Fruit fly (Drosophila melanogaster) whole organism, embryonic: ENCODE measurements around the gene CG13247.

Experiments
- Atf-2 ChIP-seq: fragments of 200-800 bp; sonication (Bioruptor generic); optimal IDR thresholded peaks from 2 replicates; lab custom pipeline; 2016; ENCODE audit warnings: missing biosample characterization, missing genetic modification characterization
- Bteb2 ChIP-seq: fragments of 200-800 bp; sonication (Bioruptor generic); optimal IDR thresholded peaks from 2 replicates; lab custom pipeline; 2016; ENCODE audit warnings: missing biosample characterization, missing genetic modification characterization
- CG11504 ChIP-seq: fragments of 200-800 bp; sonication (Bioruptor generic); optimal IDR thresholded peaks from 3 replicates; lab custom pipeline; 2019; ENCODE audit warnings: missing biosample characterization, mild to moderate bottlenecking, missing genetic modification characterization, moderate library complexity
- CG11696 ChIP-seq: fragments of 200-800 bp; sonication (Bioruptor generic); IDR thresholded peaks from 2 replicates; pipeline ENCODE4 v1.3.6; 2022; ENCODE audit warnings: missing biosample characterization, missing genetic modification characterization
- CG13624 ChIP-seq: fragments of 200-800 bp; sonication (Bioruptor generic); optimal IDR thresholded peaks from 2 replicates; lab custom pipeline; 2016; ENCODE audit warnings: missing biosample characterization, missing genetic modification characterization
- CG17385 ChIP-seq: fragments of 200-800 bp; sonication (Bioruptor generic); optimal IDR thresholded peaks from 3 replicates; lab custom pipeline; 2018; ENCODE audit warnings: missing biosample characterization, mild to moderate bottlenecking, missing genetic modification characterization
- CG17612 ChIP-seq: fragments of 200-800 bp; sonication (Bioruptor generic); IDR thresholded peaks from 2 replicates; pipeline ENCODE4 v1.3.6; 2022; ENCODE audit warnings: missing biosample characterization, missing genetic modification characterization
- CG17829 ChIP-seq: fragments of 200-800 bp; optimal IDR thresholded peaks from 2 replicates; lab custom pipeline; 2019; ENCODE audit warnings: missing biosample characterization, mild to moderate bottlenecking, missing genetic modification characterization, moderate library complexity
- CG17912 ChIP-seq: fragments of 200-800 bp; sonication (Bioruptor generic); optimal IDR thresholded peaks from 2 replicates; lab custom pipeline; 2018; ENCODE audit warnings: missing biosample characterization, mild to moderate bottlenecking, missing genetic modification characterization
- CG31441 ChIP-seq: fragments of 200-800 bp; sonication (Bioruptor generic); IDR thresholded peaks from 2 replicates; pipeline ENCODE4 v1.3.6; 2022; ENCODE audit warnings: missing biosample characterization, missing genetic modification characterization
- CG33213 ChIP-seq: fragments of 200-800 bp; sonication (Bioruptor generic); optimal IDR thresholded peaks from 3 replicates; lab custom pipeline; 2016; ENCODE audit warnings: missing biosample characterization, missing genetic modification characterization
- CG4424 ChIP-seq: fragments of 200-800 bp; sonication (Bioruptor generic); optimal IDR thresholded peaks from 3 replicates; lab custom pipeline; 2016; ENCODE audit warnings: missing biosample characterization, missing genetic modification characterization
- CG6175 ChIP-seq: fragments of 200-800 bp; sonication (Bioruptor generic); IDR thresholded peaks from 3 replicates; pipeline ENCODE4 v1.3.6; 2022; ENCODE audit warnings: missing biosample characterization, missing genetic modification characterization
- CG7786 ChIP-seq: fragments of 200-800 bp; sonication (Bioruptor generic); optimal IDR thresholded peaks from 2 replicates; lab custom pipeline; 2016; ENCODE audit warnings: missing biosample characterization, missing genetic modification characterization
- CG7839 ChIP-seq: fragments of 200-800 bp; sonication (Bioruptor generic); optimal IDR thresholded peaks from 3 replicates; lab custom pipeline; 2018; ENCODE audit warnings: missing biosample characterization, mild to moderate bottlenecking, missing genetic modification characterization, moderate library complexity
- CG8944 ChIP-seq: fragments of 200-800 bp; sonication (Bioruptor generic); optimal IDR thresholded peaks from 3 replicates; lab custom pipeline; 2016; ENCODE audit warnings: missing biosample characterization, missing genetic modification characterization
- CkIIα-i1 ChIP-seq: fragments of 200-800 bp; sonication (Bioruptor generic); IDR thresholded peaks from 2 replicates; pipeline ENCODE4 v1.3.6; 2022; ENCODE audit warnings: missing biosample characterization, missing genetic modification characterization
- Deaf1 ChIP-seq: fragments of 200-800 bp; optimal IDR thresholded peaks from 3 replicates; lab custom pipeline; 2019; ENCODE audit warnings: missing biosample characterization, mild to moderate bottlenecking, missing genetic modification characterization, moderate library complexity
- Eip74EF ChIP-seq, 2 experiments: fragments of 200-800 bp in 1 of 2; fragments of >200 bp in 1 of 2; sonication (Bioruptor generic) in 1 of 2; optimal IDR thresholded peaks; 2 replicates each; lab custom pipeline; 2017 to 2019; ENCODE audit warnings: missing biosample characterization in 2 of 2, missing genetic modification characterization in 2 of 2, mild to moderate bottlenecking in 1 of 2, moderate library complexity in 1 of 2
- Fer2 ChIP-seq: fragments of 200-800 bp; sonication (Bioruptor generic); optimal IDR thresholded peaks from 2 replicates; lab custom pipeline; 2018; ENCODE audit warnings: missing biosample characterization, mild to moderate bottlenecking, missing genetic modification characterization, moderate library complexity
- MBD-R2 ChIP-seq: fragments of 200-800 bp; sonication (Bioruptor generic); IDR thresholded peaks from 2 replicates; pipeline ENCODE4 v1.3.6; 2022; ENCODE audit warnings: missing biosample characterization, missing genetic modification characterization
- MESR4 ChIP-seq: fragments of 200-800 bp; sonication (Bioruptor generic); optimal IDR thresholded peaks from 2 replicates; lab custom pipeline; 2018; ENCODE audit warnings: missing biosample characterization, mild to moderate bottlenecking, missing genetic modification characterization, moderate library complexity
- Max ChIP-seq: fragments of 200-800 bp; sonication (Bioruptor generic); optimal IDR thresholded peaks from 2 replicates; lab custom pipeline; 2016; ENCODE audit warnings: missing biosample characterization, mild to moderate bottlenecking, missing genetic modification characterization
- Med ChIP-seq: fragments of 200-800 bp; sonication (Bioruptor generic); peaks from one replicate; lab custom pipeline; 2016; ENCODE audit warnings: missing biosample characterization, missing genetic modification characterization, mild to moderate bottlenecking, inconsistent platforms, moderate library complexity
- Nf-YB ChIP-seq: fragments of 200-800 bp; sonication (Bioruptor generic); optimal IDR thresholded peaks from 3 replicates; lab custom pipeline; 2019; ENCODE audit warnings: missing biosample characterization, mild to moderate bottlenecking, missing genetic modification characterization, moderate library complexity
- Side ChIP-seq: fragments of 200-800 bp; sonication (Bioruptor generic); optimal IDR thresholded peaks from 2 replicates; lab custom pipeline; 2016; ENCODE audit warnings: missing biosample characterization, missing genetic modification characterization
- Spps ChIP-seq: fragments of 200-800 bp; sonication (Bioruptor generic); optimal IDR thresholded peaks from 2 replicates; lab custom pipeline; 2018; ENCODE audit warnings: missing biosample characterization, mild to moderate bottlenecking, missing genetic modification characterization
- ara ChIP-seq: fragments of 200-800 bp; sonication (Bioruptor generic); IDR thresholded peaks from 2 replicates; pipeline ENCODE4 v1.3.6; 2022; ENCODE audit warnings: missing biosample characterization, missing genetic modification characterization
- az2 ChIP-seq: fragments of 200-800 bp; sonication (Bioruptor generic); optimal IDR thresholded peaks from 3 replicates; lab custom pipeline; 2016; ENCODE audit warnings: missing biosample characterization, missing genetic modification characterization
- bab2 ChIP-seq: fragments of 200-800 bp; sonication (Bioruptor generic); optimal IDR thresholded peaks from 2 replicates; lab custom pipeline; 2016; ENCODE audit warnings: missing biosample characterization, missing genetic modification characterization
- crc ChIP-seq: fragments of 200-800 bp; sonication (Bioruptor generic); optimal IDR thresholded peaks from 2 replicates; lab custom pipeline; 2016; ENCODE audit warnings: missing biosample characterization, missing genetic modification characterization
- danr ChIP-seq: fragments of 200-800 bp; sonication (Bioruptor generic); IDR thresholded peaks from 2 replicates; pipeline ENCODE4 v1.3.6; 2022; ENCODE audit warnings: missing biosample characterization, missing genetic modification characterization
- dati ChIP-seq: fragments of 200-800 bp; sonication (Bioruptor generic); IDR thresholded peaks from 2 replicates; pipeline ENCODE4 v1.3.6; 2022; ENCODE audit warnings: missing biosample characterization, missing genetic modification characterization
- ewg ChIP-seq: fragments of 200-800 bp; sonication (Bioruptor generic); optimal IDR thresholded peaks from 3 replicates; lab custom pipeline; 2017; ENCODE audit warnings: mild to moderate bottlenecking, missing biosample characterization, missing genetic modification reagents, missing genetic modification characterization
- gfzf ChIP-seq: fragments of 200-800 bp; sonication (Bioruptor generic); optimal IDR thresholded peaks from 2 replicates; lab custom pipeline; 2016; ENCODE audit warnings: missing biosample characterization, mild to moderate bottlenecking, missing genetic modification characterization, moderate library complexity
- gt ChIP-seq: fragments of 200-800 bp; sonication (Bioruptor generic); IDR thresholded peaks from 2 replicates; pipeline ENCODE4 v1.3.6; 2022; ENCODE audit warnings: missing biosample characterization, missing genetic modification characterization
- hkb ChIP-seq, 2 experiments: fragments of 200-800 bp in 1 of 2; fragments of >200 bp in 1 of 2; sonication (Bioruptor generic) in 1 of 2; IDR thresholded peaks in 1 of 2; optimal IDR thresholded peaks in 1 of 2; 2 replicates each; pipeline versions ENCODE4 v1.3.6 to Lab custom; 2017 to 2022; ENCODE audit warnings: missing biosample characterization in 1 of 2, missing genetic modification characterization in 1 of 2
- insv ChIP-seq, 2 experiments: fragments of 200-800 bp; sonication (Bioruptor generic); optimal IDR thresholded peaks; 3 replicates each; lab custom pipeline; 2016 to 2018; ENCODE audit warnings: missing biosample characterization in 2 of 2, missing genetic modification characterization in 2 of 2
- lmd ChIP-seq: fragments of 200-800 bp; sonication (Bioruptor generic); IDR thresholded peaks from 2 replicates; pipeline ENCODE4 v1.3.6; 2022; ENCODE audit warnings: missing biosample characterization, missing genetic modification characterization
- mirr ChIP-seq: fragments of 200-800 bp; sonication (Bioruptor generic); optimal IDR thresholded peaks from 3 replicates; lab custom pipeline; 2018; ENCODE audit warnings: missing biosample characterization, mild to moderate bottlenecking, missing genetic modification characterization
- nerfin-1 ChIP-seq: fragments of 200-800 bp; sonication (Bioruptor generic); optimal IDR thresholded peaks from 3 replicates; lab custom pipeline; 2019; ENCODE audit warnings: missing biosample characterization, mild to moderate bottlenecking, missing genetic modification characterization, moderate library complexity
- pho ChIP-seq: fragments of 200-800 bp; sonication (Bioruptor generic); optimal IDR thresholded peaks from 2 replicates; lab custom pipeline; 2016; ENCODE audit warnings: missing biosample characterization, missing genetic modification characterization
- pum ChIP-seq: fragments of 200-800 bp; sonication (Bioruptor generic); optimal IDR thresholded peaks from 2 replicates; lab custom pipeline; 2016; ENCODE audit warnings: missing biosample characterization, missing genetic modification characterization
- trem ChIP-seq: fragments of 200-800 bp; optimal IDR thresholded peaks from 3 replicates; lab custom pipeline; 2019; ENCODE audit warnings: missing biosample characterization, mild to moderate bottlenecking, missing genetic modification characterization, moderate library complexity
- trh ChIP-seq: fragments of 200-800 bp; sonication (Bioruptor generic); optimal IDR thresholded peaks from 2 replicates; lab custom pipeline; 2016; ENCODE audit warnings: missing biosample characterization, missing genetic modification characterization
- tup ChIP-seq: fragments of 200-800 bp; sonication (Bioruptor generic); optimal IDR thresholded peaks from 2 replicates; lab custom pipeline; 2016; ENCODE audit warnings: missing biosample characterization, mild to moderate bottlenecking, missing genetic modification characterization, moderate library complexity
- usp ChIP-seq: fragments of >200 bp; optimal IDR thresholded peaks from 2 replicates; lab custom pipeline; 2017; ENCODE audit warnings: missing biosample characterization, missing genetic modification characterization
- vvl ChIP-seq: fragments of 200-800 bp; sonication (Bioruptor generic); IDR thresholded peaks from 2 replicates; pipeline ENCODE4 v1.3.6; 2022; ENCODE audit warnings: missing biosample characterization, missing genetic modification characterization

The CG13247 gene

DNA sequence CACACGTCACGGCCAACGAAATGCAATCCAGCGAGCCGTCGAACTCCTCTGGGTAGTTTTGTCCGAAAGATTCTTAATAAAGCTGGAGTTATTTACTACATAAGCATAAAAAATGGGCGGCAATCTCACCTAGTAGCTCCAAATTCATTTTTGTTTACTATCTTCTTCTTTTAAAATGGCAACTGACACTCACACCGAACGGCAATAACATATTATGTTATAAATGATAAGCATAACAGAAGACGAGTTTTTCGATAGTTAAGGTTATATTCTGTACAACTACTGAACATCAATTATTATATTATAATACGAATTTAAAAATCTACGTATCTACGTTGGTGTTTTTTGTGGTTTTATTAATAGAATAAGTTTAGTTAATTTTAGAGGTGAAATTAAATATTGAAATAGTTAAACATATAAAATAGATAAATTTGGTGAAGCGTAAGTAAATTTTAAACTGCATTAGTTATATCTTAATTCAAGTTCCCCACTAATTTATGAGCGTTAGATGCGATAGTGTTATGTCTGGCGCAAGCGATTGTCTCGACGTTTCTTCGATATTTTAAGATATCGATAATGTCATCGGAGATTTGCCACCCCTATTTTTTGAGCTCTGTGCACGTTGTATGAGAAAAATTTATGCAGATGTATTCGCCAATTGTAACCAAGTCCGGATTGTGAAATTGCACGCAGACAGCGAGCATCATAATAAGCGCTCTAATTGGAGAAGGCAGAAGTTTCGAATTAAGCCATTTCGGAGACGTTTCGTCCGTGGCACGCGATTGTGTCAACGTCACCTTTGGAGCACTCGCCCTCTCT lies 22.1 kb upstream of the CG13247 start, which contains the start of the genes Rbbp5 and eRF1 (continued):
- TF ChIP-seq Atf-2 (GFP tag; lab: Kevin White, UChicago) (peak; percentile 28), MBD-R2 (peak; percentile 70), hkb (optimal IDR thresholded peaks at IDR 0.05; lab: Kevin White, UChicago) (peak; percentile 27), hkb (GFP tag; IDR thresholded peaks at IDR 0.05; lab: Robert Waterston, UW) (peak; percentile 66; the same call in 1 of the 2 replicates), CG17385 (GFP tag; lab: Kevin White, UChicago) (peak; percentile 95), gt (GFP tag; lab: Robert Waterston, UW) (peak; percentile 19; the same call in 1 of the 2 replicates), MESR4 (GFP tag; lab: Kevin White, UChicago) (peak; percentile 88), bab2 (GFP tag; lab: Kevin White, UChicago) (peak; percentile 60), tup (GFP tag; lab: Kevin White, UChicago) (no peak), trh (GFP tag; lab: Kevin White, UChicago) (peak; percentile 36), Med (GFP tag; lab: Kevin White, UChicago) (peak; percentile 92), gfzf (no peak), CG17912 (no peak), insv (GFP tag; optimal IDR thresholded peaks at IDR 0.05; lab: Kevin White, UChicago) (peak in 1 of 2 experiments; percentile 47), CG17612 (peak; percentile 41; the same call in 1 of the 2 replicates), CG6175 (no peak), Max (GFP tag; lab: Kevin White, UChicago) (peak; percentile 86), Fer2 (tag; lab: Kevin White, UChicago) (peak; percentile 58), Deaf1 (tag; lab: Kevin White, UChicago) (no peak), CG8944 (GFP tag; lab: Kevin White, UChicago) (peak; percentile 41), CkIIα-i1 (GFP tag; lab: Robert Waterston, UW) (no peak), pho (peak; percentile 61), crc (GFP tag; lab: Kevin White, UChicago) (peak; percentile 33), Eip74EF (GFP tag; optimal IDR thresholded peaks at IDR 0.05; lab: Kevin White, UChicago) (peak in 1 of 2 experiments; percentile 3), CG31441 (GFP tag; lab: Robert Waterston, UW) (peak; percentile 80; the same call in 1 of the 2 replicates), danr (GFP tag; lab: Robert Waterston, UW) (no peak), CG11504 (tag; lab: Kevin White, UChicago) (no peak), Nf-YB (GFP tag; lab: Kevin White, UChicago) (peak; percentile 44), az2 (GFP tag; lab: Kevin White, UChicago) (peak; percentile 71), CG13624 (GFP tag; lab: Kevin White, UChicago) (peak; percentile 68), CG17829 (tag; lab: Kevin White, UChicago) (peak; percentile 79), ara (GFP tag; lab: Robert Waterston, UW) (peak; percentile 69), pum (peak; percentile 32), vvl (peak; percentile 16; the same call in 1 of the 2 replicates), dati (GFP tag; lab: Robert Waterston, UW) (no peak), lmd (GFP tag; lab: Robert Waterston, UW) (peak; percentile 73; the same call in 1 of the 2 replicates), ewg (GFP tag; lab: Kevin White, UChicago) (peak; percentile 48), CG33213 (GFP tag; lab: Kevin White, UChicago) (peak; percentile 51), mirr (no peak), Bteb2 (peak; percentile 58), CG11696 (GFP tag; lab: Robert Waterston, UW) (0 out of 2 replicates have a peak, but pooled peaks have one; percentile 22), Spps (peak; percentile 38), nerfin-1 (tag; lab: Kevin White, UChicago) (peak; percentile 17), CG7839 (no peak), CG7786 (GFP tag; lab: Kevin White, UChicago) (peak; percentile 56), trem (tag; lab: Kevin White, UChicago) (peak; percentile 80), usp (GFP tag; lab: Kevin White, UChicago) (no peak), CG4424 (GFP tag; lab: Kevin White, UChicago) (peak; percentile 77), Side (peak; percentile 47)
